Fruit fly (Drosophila melanogaster): Measurements from ENCODE around the gene CG15820.

Gene CG15820

dm6 chr3L:2142435-2142834 lies 31.7 kb downstream of the CG15820 start (continued):
- no peak for TF ChIP-seq hkb (optimal IDR thresholded peaks at IDR 0.05)
- TF ChIP-seq hkb (GFP tag; IDR thresholded peaks at IDR 0.05), result 0 out of 2 replicates have a peak, but pooled peaks have one; percentile 18
- TF ChIP-seq Ets97D (GFP tag; optimal IDR thresholded peaks at IDR 0.05), result no peak
- TF ChIP-seq CG2875 (GFP tag; optimal IDR thresholded peaks at IDR 0.05), result no peak
- TF ChIP-seq MESR4 (GFP tag; optimal IDR thresholded peaks at IDR 0.05), result no peak
- TF ChIP-seq Sox100B (GFP tag; optimal IDR thresholded peaks at IDR 0.05), result no peak
- TF ChIP-seq Med (GFP tag), result peak; percentile 32
- 0 out of 2 replicates have a peak, but pooled peaks have one; percentile 3 for TF ChIP-seq sisA (GFP tag; IDR thresholded peaks at IDR 0.05)
- no peak for TF ChIP-seq D19B (GFP tag; optimal IDR thresholded peaks at IDR 0.05)
- TF ChIP-seq org-1 (GFP tag; optimal IDR thresholded peaks at IDR 0.05), result no peak
- no peak for TF ChIP-seq toy (GFP tag; IDR thresholded peaks at IDR 0.05)
- no peak for TF ChIP-seq hth (optimal IDR thresholded peaks at IDR 0.05)
- TF ChIP-seq schlank (tag; optimal IDR thresholded peaks at IDR 0.05), result no peak
- no peak for TF ChIP-seq otp (GFP tag; IDR thresholded peaks at IDR 0.05)
- TF ChIP-seq CG12104 (GFP tag; optimal IDR thresholded peaks at IDR 0.05), result no peak
- TF ChIP-seq run (tag; optimal IDR thresholded peaks at IDR 0.05), result no peak
- TF ChIP-seq grn (GFP tag; optimal IDR thresholded peaks at IDR 0.05), result no peak
- TF ChIP-seq ttk (GFP tag; IDR thresholded peaks at IDR 0.05), result no peak
- TF ChIP-seq CG5245 (GFP tag; optimal IDR thresholded peaks at IDR 0.05), result no peak
- no peak for TF ChIP-seq CG8089 (GFP tag; optimal IDR thresholded peaks at IDR 0.05)
- no peak for TF ChIP-seq nmo (GFP tag; optimal IDR thresholded peaks at IDR 0.05)
- no peak for TF ChIP-seq trem (tag; optimal IDR thresholded peaks at IDR 0.05)
- TF ChIP-seq NfI (GFP tag; optimal IDR thresholded peaks at IDR 0.05), result no peak
- TF ChIP-seq CG15514 (GFP tag; optimal IDR thresholded peaks at IDR 0.05), result no peak
- TF ChIP-seq dmrt99B (tag; optimal IDR thresholded peaks at IDR 0.05), result peak; percentile 13
- TF ChIP-seq Asciz (GFP tag; optimal IDR thresholded peaks at IDR 0.05), result no peak
- TF ChIP-seq CG9876 (GFP tag; optimal IDR thresholded peaks at IDR 0.05), result no peak
- TF ChIP-seq CG10267 (tag; optimal IDR thresholded peaks at IDR 0.05), result no peak
- no peak for TF ChIP-seq CG3995 (GFP tag; optimal IDR thresholded peaks at IDR 0.05)
- no peak for TF ChIP-seq mirr (GFP tag; optimal IDR thresholded peaks at IDR 0.05)
- no peak for TF ChIP-seq CG16863 (GFP tag; optimal IDR thresholded peaks at IDR 0.05)
- TF ChIP-seq kah (GFP tag; optimal IDR thresholded peaks at IDR 0.05), result no peak

dm6 chr3L:2136419-2136818 lies 37.7 kb downstream of the CG15820 start:
- TF ChIP-seq nau (GFP tag; optimal IDR thresholded peaks at IDR 0.05) (peak; percentile 93), btn (GFP tag; optimal IDR thresholded peaks at IDR 0.05) (no peak), so (GFP tag; IDR thresholded peaks at IDR 0.05) (0 out of 3 replicates have a peak, but pooled peaks have one; percentile 27)

Measured in whole organism, embryonic.